Worm (Caenorhabditis elegans): ENCODE results near the gene Y14H12A.1.

Y14H12A.1 gene

DNA sequence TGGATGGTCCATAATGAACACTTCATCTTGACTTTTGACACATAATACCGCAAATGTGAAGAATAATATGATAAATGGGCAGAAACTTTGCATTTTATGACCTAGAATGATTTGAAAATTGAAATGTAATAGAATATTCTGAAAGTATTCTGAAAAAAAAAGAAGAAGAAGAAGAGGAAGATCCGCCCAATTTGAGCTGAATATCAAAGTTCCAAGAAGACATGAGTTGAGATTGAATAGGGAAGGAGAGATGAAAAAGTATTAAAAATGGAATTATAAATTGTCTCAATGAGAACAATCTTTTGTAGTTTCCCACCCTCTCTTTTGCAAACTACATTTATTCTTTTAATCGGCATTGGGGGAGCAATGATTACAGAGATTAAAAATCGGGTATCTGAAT lies 39.3 kb downstream of the Y14H12A.1 start, which contains the start of gene K07D4.4:
Gene K07D4.4, minus strand, starts transcription at position 101 of the 400 bp plus-strand sequence.
- TF ChIP-seq mab-9 (GFP tag; IDR thresholded peaks at IDR 0.05) (no peak), ets-5 (GFP tag; IDR thresholded peaks at IDR 0.05) (no peak), ceh-82 (tag; optimal IDR thresholded peaks at IDR 0.05) (no peak), nhr-19 (GFP tag; conservative IDR thresholded peaks at IDR 0.05) (no peak), C34B4.2 (tag; optimal IDR thresholded peaks at IDR 0.05) (no peak), elt-2 (tag; optimal IDR thresholded peaks at IDR 0.05) (no peak), nhr-12 (tag; optimal IDR thresholded peaks at IDR 0.05) (no peak), efl-3 (GFP tag; optimal IDR thresholded peaks at IDR 0.05) (no peak), pax-3 (tag; optimal IDR thresholded peaks at IDR 0.05) (no peak), hpl-2 (GFP tag; optimal IDR thresholded peaks at IDR 0.05) (no peak), nhr-20 (tag; optimal IDR thresholded peaks at IDR 0.05) (no peak), unc-86 (tag; optimal IDR thresholded peaks at IDR 0.05) (no peak), lin-14 (GFP tag; optimal IDR thresholded peaks at IDR 0.05) (no peak), vab-15 (tag; optimal IDR thresholded peaks at IDR 0.05) (no peak), swsn-7 (tag; optimal IDR thresholded peaks at IDR 0.05) (no peak)

- TF ChIP-seq nhr-19 (GFP tag; conservative IDR thresholded peaks at IDR 0.05) (0 out of 2 replicates have a peak, but pooled peaks have one; percentile 10), lin-14 (GFP tag; optimal IDR thresholded peaks at IDR 0.05) (peak; percentile 45), dsc-1 (tag; optimal IDR thresholded peaks at IDR 0.05) (peak; percentile 31), jun-1 (tag; optimal IDR thresholded peaks at IDR 0.05) (no peak), lir-3 (tag; optimal IDR thresholded peaks at IDR 0.05; ENCODE audit: poor library complexity) (no peak), rnt-1 (tag; optimal IDR thresholded peaks at IDR 0.05) (peak; percentile 52), ets-5 (GFP tag; IDR thresholded peaks at IDR 0.05) (no peak), lsy-2 (tag; optimal IDR thresholded peaks at IDR 0.05) (peak in 1 of 2 experiments; percentile 27), nhr-71 (tag; optimal IDR thresholded peaks at IDR 0.05) (peak; percentile 13), efl-1 (optimal IDR thresholded peaks at IDR 0.05) (peak in 1 of 2 experiments; percentile 10), efl-1 (GFP tag; optimal IDR thresholded peaks at IDR 0.05 in 1 of 2) (peak in 1 of 2 experiments; percentile 41)
Observed at ce11 chrII:4038541-4038940, 45.5 kb downstream of the Y14H12A.1 start, which contains the start of gene pqn-48. Gene pqn-48 (plus strand): TSS chrII:4038884.

- TF ChIP-seq nhr-11 (tag; optimal IDR thresholded peaks at IDR 0.05) (no peak), fkh-10 (GFP tag; optimal IDR thresholded peaks at IDR 0.05) (no peak)
Observed at ce11 chrII:4040066-4040465, 47.1 kb downstream of the Y14H12A.1 start.

- no peak for TF ChIP-seq efl-1 (optimal IDR thresholded peaks at IDR 0.05)
- peak in 1 of 2 experiments; percentile 19 for TF ChIP-seq efl-1 (GFP tag; optimal IDR thresholded peaks at IDR 0.05 in 1 of 2)
- TF ChIP-seq swsn-7 (tag; optimal IDR thresholded peaks at IDR 0.05): no peak
Observed at ce11 chrII:4042696-4043095, 49.7 kb downstream of the Y14H12A.1 start.
